Worm (Caenorhabditis elegans): ENCODE data around the gene fbxa-73.

DNA sequence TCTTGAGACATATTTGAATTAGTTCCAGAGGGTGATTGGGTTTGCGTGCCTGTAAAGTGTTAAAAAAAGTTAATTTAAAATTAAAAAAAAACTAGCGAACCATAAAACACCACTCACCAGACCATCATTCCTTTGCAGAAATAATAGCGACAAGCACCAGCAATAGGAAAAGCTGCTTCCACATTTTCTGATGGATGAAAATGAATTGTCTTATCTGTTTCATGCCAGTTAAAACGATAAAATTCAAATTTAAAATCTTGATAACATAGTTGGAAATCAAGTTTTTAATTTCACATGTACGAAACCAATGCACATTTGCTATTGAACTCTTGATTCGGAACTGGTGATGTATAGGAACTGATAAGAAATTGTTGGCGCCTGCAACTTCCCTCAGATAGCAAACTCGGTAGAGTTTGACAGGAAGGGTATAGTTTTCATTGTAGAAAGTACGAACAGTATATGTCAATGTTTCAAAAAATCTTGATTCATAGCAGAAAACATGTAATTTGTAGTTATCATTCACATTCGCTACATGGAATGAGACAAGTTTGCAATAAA lies 13.6 kb upstream of the fbxa-73 start, which contains the start of gene C39B5.10:
- TF ChIP-seq F49E8.2 (tag; optimal IDR thresholded peaks at IDR 0.05; ENCODE audit: insufficient read depth) (no peak), lir-1 (GFP tag; conservative IDR thresholded peaks at IDR 0.05) (no peak), ceh-40 (GFP tag; IDR thresholded peaks at IDR 0.05) (no peak), hmg-20 (GFP tag; IDR thresholded peaks at IDR 0.05) (no peak), pha-4 (tag; optimal IDR thresholded peaks at IDR 0.05) (no peak), B0019.2 (GFP tag; conservative IDR thresholded peaks at IDR 0.05) (no peak)
